Worm (Caenorhabditis elegans) whole organism, L4 larva: Measurements from ENCODE around the gene F29A7.6.

Source experiments
- D1046.2 ChIP-seq: fragments of 200-800 bp; sonication (Bioruptor generic); IDR thresholded peaks from 2 replicates; pipeline ENCODE4 v1.3.6; 2022; ENCODE audit warnings: missing genetic modification characterization, missing compliant biosample characterization
- F44E2.7 ChIP-seq: fragments of 200-800 bp; sonication (Bioruptor generic); IDR thresholded peaks from 2 replicates; pipeline ENCODE4 v2.1.2; 2022; ENCODE audit warnings: missing genetic modification characterization, missing compliant biosample characterization
- ama-1 ChIP-seq: fragments of 150-350 bp; optimal IDR thresholded peaks from 2 replicates; lab custom pipeline; 2014; ENCODE audit warnings: inconsistent platforms, mixed read lengths
- ceh-20 ChIP-seq: fragments of 200-800 bp; sonication (Bioruptor generic); IDR thresholded peaks from 2 replicates; pipeline ENCODE4 v1.3.6; 2022; ENCODE audit warnings: missing genetic modification reagents, missing genetic modification characterization, missing compliant biosample characterization
- ceh-28 ChIP-seq: fragments of 150-350 bp; optimal IDR thresholded peaks from 2 replicates; lab custom pipeline; 2014; ENCODE audit warnings: missing biosample characterization, missing genetic modification reagents, missing genetic modification characterization
- ceh-82 ChIP-seq: sonication (generic microtip); optimal IDR thresholded peaks from 2 replicates; lab custom pipeline; 2017; ENCODE audit warnings: missing biosample characterization, missing genetic modification characterization
- cey-2 ChIP-seq: sonication (generic microtip); optimal IDR thresholded peaks from 3 replicates; lab custom pipeline; 2017; ENCODE audit warnings: missing genetic modification characterization, mild to moderate bottlenecking, missing compliant biosample characterization, antibody characterized with exemption, borderline replicate concordance; ENCODE audit not compliant: insufficient read depth
- daf-16 ChIP-seq, 3 experiments: sonication (generic microtip); optimal IDR thresholded peaks; 2 replicates each; lab custom pipeline; 2016 to 2017; ENCODE audit warnings: missing genetic modification characterization in 3 of 3, missing genetic modification reagents in 3 of 3, mild to moderate bottlenecking in 2 of 3, missing compliant biosample characterization in 2 of 3, missing biosample characterization in 1 of 3, moderate library complexity in 1 of 3
- daf-19 ChIP-seq: fragments of 200-800 bp; sonication (Bioruptor generic); conservative IDR thresholded peaks from 2 replicates; pipeline ENCODE4 v1.3.6; 2022; ENCODE audit warnings: missing genetic modification characterization, missing compliant biosample characterization
- daf-8 ChIP-seq: fragments of 200-800 bp; sonication (Bioruptor generic); IDR thresholded peaks from 2 replicates; pipeline ENCODE4 v1.3.6; 2022; ENCODE audit warnings: missing genetic modification characterization, missing compliant biosample characterization
- dmd-6 ChIP-seq: fragments of 200-800 bp; sonication (Bioruptor generic); IDR thresholded peaks from 2 replicates; pipeline ENCODE4 v1.3.6; 2022; ENCODE audit warnings: missing genetic modification reagents, missing genetic modification characterization, missing compliant biosample characterization
- dmd-8 ChIP-seq: fragments of 200-800 bp; sonication (Bioruptor generic); IDR thresholded peaks from 2 replicates; pipeline ENCODE4 v1.3.6; 2022; ENCODE audit warnings: missing genetic modification characterization, missing compliant biosample characterization
- duxl-1 ChIP-seq: sonication (generic microtip); optimal IDR thresholded peaks from 2 replicates; lab custom pipeline; 2016; ENCODE audit warnings: mild to moderate bottlenecking, missing genetic modification characterization, moderate library complexity, missing compliant biosample characterization; ENCODE audit not compliant: poor library complexity
- egl-27 ChIP-seq: sonication (generic microtip); optimal IDR thresholded peaks from 3 replicates; lab custom pipeline; 2017; ENCODE audit warnings: missing biosample characterization, missing genetic modification reagents, missing genetic modification characterization
- egl-43 ChIP-seq: fragments of 200-800 bp; sonication (Bioruptor generic); IDR thresholded peaks from 2 replicates; pipeline ENCODE4 v1.3.6; 2022; ENCODE audit warnings: missing genetic modification reagents, missing genetic modification characterization, missing compliant biosample characterization
- fkh-10 ChIP-seq: fragments of 150-350 bp; optimal IDR thresholded peaks from 2 replicates; lab custom pipeline; 2014; ENCODE audit warnings: missing biosample characterization, missing genetic modification reagents, missing genetic modification characterization
- gei-8 ChIP-seq: fragments of 200-800 bp; sonication (Bioruptor generic); optimal IDR thresholded peaks from 2 replicates; lab custom pipeline; 2018; ENCODE audit warnings: mild to moderate bottlenecking, missing genetic modification characterization, missing compliant biosample characterization
- hif-1 ChIP-seq, 2 experiments: sonication (generic microtip); optimal IDR thresholded peaks; 2 replicates each; lab custom pipeline; 2016 to 2017; ENCODE audit warnings: missing compliant biosample characterization in 2 of 2, missing genetic modification characterization in 2 of 2, missing genetic modification reagents in 2 of 2, missing genotype in 2 of 2, mild to moderate bottlenecking in 1 of 2
- hlh-11 ChIP-seq: fragments of 200-800 bp; sonication (Bioruptor generic); optimal IDR thresholded peaks from 2 replicates; lab custom pipeline; 2018; ENCODE audit warnings: mild to moderate bottlenecking, missing genetic modification characterization, missing compliant biosample characterization
- hlh-30 ChIP-seq: sonication (generic microtip); optimal IDR thresholded peaks from 2 replicates; lab custom pipeline; 2017; ENCODE audit warnings: antibody characterized with exemption, mild to moderate bottlenecking, missing genetic modification characterization, missing compliant biosample characterization; ENCODE audit not compliant: insufficient read depth
- lim-7 ChIP-seq: fragments of 200-800 bp; sonication (Bioruptor generic); IDR thresholded peaks from 2 replicates; pipeline ENCODE4 v1.3.6; 2022; ENCODE audit warnings: missing genetic modification characterization, missing compliant biosample characterization
- lin-1 ChIP-seq: fragments of 200-800 bp; sonication (Bioruptor generic); IDR thresholded peaks from 2 replicates; pipeline ENCODE4 v1.3.6; 2022; ENCODE audit warnings: missing genetic modification reagents, missing genetic modification characterization, missing compliant biosample characterization
- lin-15B ChIP-seq: fragments of 150-350 bp; sonication (generic microtip); optimal IDR thresholded peaks from 3 replicates; lab custom pipeline; 2014; ENCODE audit warnings: missing biosample characterization, missing genetic modification characterization
- lir-3 ChIP-seq: sonication (generic microtip); optimal IDR thresholded peaks from 2 replicates; lab custom pipeline; 2016; ENCODE audit warnings: mild to moderate bottlenecking, missing genetic modification characterization, missing compliant biosample characterization
- lsy-2 ChIP-seq, 2 experiments: fragments of 150-350 bp in 1 of 2; sonication (generic microtip) in 1 of 2; optimal IDR thresholded peaks; 2 replicates each; lab custom pipeline; 2014 to 2017; ENCODE audit warnings: missing biosample characterization in 2 of 2, missing genetic modification characterization in 2 of 2
- madf-5 ChIP-seq, 2 experiments: fragments of 200-800 bp; sonication (Bioruptor generic); IDR thresholded peaks; 2 replicates each; pipeline ENCODE4 v1.3.6; 2022; ENCODE audit warnings: missing compliant biosample characterization in 2 of 2, missing genetic modification characterization in 2 of 2
- madf-9 ChIP-seq: fragments of 200-800 bp; sonication (Bioruptor generic); conservative IDR thresholded peaks from 2 replicates; pipeline ENCODE4 v1.3.6; 2022; ENCODE audit warnings: missing genetic modification reagents, missing genetic modification characterization, missing compliant biosample characterization
- mdl-1 ChIP-seq, 2 experiments: fragments of 150-350 bp in 1 of 2; sonication (generic microtip) in 1 of 2; optimal IDR thresholded peaks; 2 replicates each; lab custom pipeline; 2014 to 2017; ENCODE audit warnings: missing biosample characterization in 2 of 2, missing genetic modification characterization in 2 of 2
- mes-2 ChIP-seq: sonication (generic microtip); optimal IDR thresholded peaks from 2 replicates; lab custom pipeline; 2016; ENCODE audit warnings: missing genotype, mild to moderate bottlenecking, missing genetic modification characterization, missing compliant biosample characterization; ENCODE audit not compliant: poor library complexity, severe bottlenecking
- mxl-2 ChIP-seq: fragments of 200-800 bp; sonication (Bioruptor generic); conservative IDR thresholded peaks from 2 replicates; pipeline ENCODE4 v1.3.6; 2022; ENCODE audit warnings: missing genetic modification reagents, missing genetic modification characterization, missing compliant biosample characterization
- nhr-237 ChIP-seq: sonication (generic microtip); optimal IDR thresholded peaks from 2 replicates; lab custom pipeline; 2017; ENCODE audit warnings: missing biosample characterization, missing genetic modification characterization
- nhr-28 ChIP-seq: fragments of 150-350 bp; optimal IDR thresholded peaks from 2 replicates; lab custom pipeline; 2014; ENCODE audit warnings: missing biosample characterization, missing genetic modification characterization
- nhr-76 ChIP-seq: fragments of 150-350 bp; optimal IDR thresholded peaks from 2 replicates; lab custom pipeline; 2014; ENCODE audit warnings: missing biosample characterization, missing genetic modification characterization
- nhr-77 ChIP-seq: fragments of 150-350 bp; optimal IDR thresholded peaks from 2 replicates; lab custom pipeline; 2014; ENCODE audit warnings: missing biosample characterization, missing genetic modification characterization
- snpc-1.2 ChIP-seq: fragments of 200-800 bp; sonication (Bioruptor generic); IDR thresholded peaks from 2 replicates; pipeline ENCODE4 v1.3.6; 2022; ENCODE audit warnings: missing genetic modification reagents, missing genetic modification characterization, missing compliant biosample characterization
- spr-3 ChIP-seq: fragments of 200-800 bp; sonication (Bioruptor generic); optimal IDR thresholded peaks from 2 replicates; lab custom pipeline; 2018; ENCODE audit warnings: mild to moderate bottlenecking, missing genetic modification characterization, missing compliant biosample characterization
- unc-130 ChIP-seq: sonication (generic microtip); optimal IDR thresholded peaks from 2 replicates; lab custom pipeline; 2016; ENCODE audit warnings: missing genetic modification reagents, missing genetic modification characterization, missing compliant biosample characterization
- zag-1 ChIP-seq: fragments of 150-350 bp; optimal IDR thresholded peaks from 2 replicates; lab custom pipeline; 2014; ENCODE audit warnings: missing biosample characterization, missing genetic modification characterization
- zip-2 ChIP-seq: fragments of 150-350 bp; optimal IDR thresholded peaks from 2 replicates; lab custom pipeline; 2014; ENCODE audit warnings: missing biosample characterization, missing genetic modification characterization
- ztf-7 ChIP-seq: fragments of 150-350 bp; optimal IDR thresholded peaks from 2 replicates; lab custom pipeline; 2014; ENCODE audit warnings: missing biosample characterization, missing genetic modification characterization

F29A7.6 gene

ce11 chrII:2709942-2710341 is 42.5 kb downstream of the F29A7.6 start, which contains the start of gene T05A8.1:
Gene T05A8.1 (minus strand): TSS chrII:2710042.
- TF ChIP-seq cey-2 (tag; lab: Kevin White, UChicago): no peak
- TF ChIP-seq ztf-7 (tag; lab: Kevin White, UChicago): no peak
- TF ChIP-seq gei-8 (GFP tag; lab: Kevin White, UChicago): no peak
- no peak for TF ChIP-seq dmd-8 (GFP tag; lab: Robert Waterston, UW)
- no peak for TF ChIP-seq zag-1 (tag; lab: Kevin White, UChicago)
- TF ChIP-seq daf-19 (GFP tag; lab: Robert Waterston, UW): no peak
- no peak for TF ChIP-seq nhr-237
- no peak for TF ChIP-seq ceh-20 (GFP tag; lab: Robert Waterston, UW)
- no peak for TF ChIP-seq unc-130
- TF ChIP-seq lim-7: no peak
- no peak for TF ChIP-seq egl-27
- no peak for TF ChIP-seq lin-15B
- TF ChIP-seq D1046.2: no peak
- no peak for TF ChIP-seq hif-1 (tag; optimal IDR thresholded peaks at IDR 0.05; lab: Kevin White, UChicago)
- TF ChIP-seq, all 104 proteins: peak for 0

ce11 chrII:2707872-2708271 is 44.5 kb downstream of the F29A7.6 start, which contains the start of gene Y47G7B.2:
Gene Y47G7B.2 (minus strand): TSS chrII:2708014.
- no peak for TF ChIP-seq ceh-28
- no peak for TF ChIP-seq zag-1 (tag; lab: Kevin White, UChicago)
- peak; percentile 90 for TF ChIP-seq duxl-1
- TF ChIP-seq hlh-11 (tag; lab: Kevin White, UChicago): peak; percentile 25
- TF ChIP-seq snpc-1.2: no peak
- TF ChIP-seq daf-16 (GFP tag; optimal IDR thresholded peaks at IDR 0.05; lab: Kevin White, UChicago): no peak
- TF ChIP-seq daf-16 (tag; optimal IDR thresholded peaks at IDR 0.05; lab: Kevin White, UChicago): peak; percentile 68
- TF ChIP-seq mes-2: peak; percentile 45
- TF ChIP-seq lin-1 (GFP tag; lab: Robert Waterston, UW): no peak
- TF ChIP-seq hlh-30 (tag; lab: Kevin White, UChicago): peak; percentile 49
- TF ChIP-seq dmd-6 (GFP tag; lab: Robert Waterston, UW): 0 out of 2 replicates have a peak, but pooled peaks have one; percentile 10
- TF ChIP-seq ceh-82 (tag; lab: Kevin White, UChicago): no peak
- TF ChIP-seq, all 104 proteins: peak for 6

- no peak for TF ChIP-seq madf-9 (GFP tag; lab: Robert Waterston, UW)
- no peak for TF ChIP-seq egl-43 (GFP tag; lab: Robert Waterston, UW)
- TF ChIP-seq lsy-2 (tag; optimal IDR thresholded peaks at IDR 0.05; lab: Kevin White, UChicago): no peak
- TF ChIP-seq hlh-30 (tag; lab: Kevin White, UChicago): no peak
- no peak for TF ChIP-seq nhr-77 (tag; lab: Kevin White, UChicago)
- no peak for TF ChIP-seq nhr-76 (tag; lab: Kevin White, UChicago)
- TF ChIP-seq cey-2 (tag; lab: Kevin White, UChicago): no peak
- no peak for TF ChIP-seq fkh-10 (GFP tag; lab: Kevin White, UChicago)
- TF ChIP-seq, all 104 proteins: peak for 0
Observed at ce11 chrII:2705200-2705599, 47.2 kb downstream of the F29A7.6 start, which contains the start of gene srh-128. Gene srh-128 (minus strand): TSS chrII:2705300.

- TF ChIP-seq daf-8 (GFP tag; lab: Robert Waterston, UW) (no peak), mdl-1 (tag; optimal IDR thresholded peaks at IDR 0.05; lab: Kevin White, UChicago) (no peak), spr-3 (GFP tag; lab: Kevin White, UChicago) (no peak), lir-3 (tag; lab: Kevin White, UChicago) (no peak), F44E2.7 (GFP tag; lab: Robert Waterston, UW) (no peak), mxl-2 (GFP tag; lab: Robert Waterston, UW) (no peak), zip-2 (tag; lab: Kevin White, UChicago) (no peak), ztf-7 (tag; lab: Kevin White, UChicago) (no peak), egl-43 (GFP tag; lab: Robert Waterston, UW) (no peak), madf-5 (GFP tag; IDR thresholded peaks at IDR 0.05; lab: Robert Waterston, UW) (no peak), ama-1 (no peak), nhr-28 (tag; lab: Kevin White, UChicago) (no peak)
- TF ChIP-seq, all 104 proteins: peak for 0
Observed at ce11 chrII:2702757-2703156, 49.7 kb downstream of the F29A7.6 start, which contains the start of gene sri-60. Gene sri-60 (minus strand): TSS chrII:2702857.
